Fruit fly (Drosophila melanogaster): Measurements from ENCODE around the gene PIP4K.

PIP4K gene

dm6 chr4:1196653-1197161 lies at the start of gene PIP4K:
Gene PIP4K (minus strand): TSS chr4:1196848.
- no peak for TF ChIP-seq CG9139 (GFP tag; optimal IDR thresholded peaks at IDR 0.05)
- TF ChIP-seq cyc (GFP tag; optimal IDR thresholded peaks at IDR 0.05) = peak; percentile 1
- TF ChIP-seq Ets96B (tag; optimal IDR thresholded peaks at IDR 0.05) = peak; percentile 13
- peak; percentile 97 for TF ChIP-seq dsx (GFP tag; optimal IDR thresholded peaks at IDR 0.05; ENCODE audit: poor library complexity, severe bottlenecking)
- no peak for TF ChIP-seq Sox14 (GFP tag; optimal IDR thresholded peaks at IDR 0.05)
- TF ChIP-seq CG10669 (GFP tag; optimal IDR thresholded peaks at IDR 0.05) = no peak
- TF ChIP-seq Smox (GFP tag; optimal IDR thresholded peaks at IDR 0.05) = peak; percentile 34
- peak; percentile 38 for TF ChIP-seq OdsH (GFP tag; optimal IDR thresholded peaks at IDR 0.05)
- TF ChIP-seq CG3032 (tag; optimal IDR thresholded peaks at IDR 0.05) = peak; percentile 53
- no peak for TF ChIP-seq CG16779 (tag; optimal IDR thresholded peaks at IDR 0.05)
- peak; percentile 2 for TF ChIP-seq CG8632 (GFP tag; optimal IDR thresholded peaks at IDR 0.05)

dm6 chr4:1238252-1238651 lies 41.6 kb upstream of the PIP4K start:
- TF ChIP-seq fd59A (GFP tag; optimal IDR thresholded peaks at IDR 0.05) (no peak), fkh (GFP tag; optimal IDR thresholded peaks at IDR 0.05) (no peak), svp (GFP tag) (peak; percentile 13)

- TF ChIP-seq CG32006 (GFP tag; optimal IDR thresholded peaks at IDR 0.05) (no peak), CG3919 (GFP tag; optimal IDR thresholded peaks at IDR 0.05) (no peak), CG3032 (tag; optimal IDR thresholded peaks at IDR 0.05) (no peak), Sox102F (GFP tag; optimal IDR thresholded peaks at IDR 0.05) (no peak), Blimp-1 (GFP tag; optimal IDR thresholded peaks at IDR 0.05) (no peak), CG31627 (GFP tag; optimal IDR thresholded peaks at IDR 0.05) (no peak), achi (GFP tag; optimal IDR thresholded peaks at IDR 0.05) (no peak), svp (GFP tag) (no peak), CG11294 (GFP tag; IDR thresholded peaks at IDR 0.05) (no peak), cyc (GFP tag; optimal IDR thresholded peaks at IDR 0.05) (no peak), esn (GFP tag; optimal IDR thresholded peaks at IDR 0.05) (no peak), dac (GFP tag; optimal IDR thresholded peaks at IDR 0.05) (no peak), Eip78C (GFP tag) (no peak), CG6854 (GFP tag; optimal IDR thresholded peaks at IDR 0.05) (no peak), Sox15 (GFP tag; optimal IDR thresholded peaks at IDR 0.05) (no peak), Gug (GFP tag; IDR thresholded peaks at IDR 0.05) (no peak)
Observed at dm6 chr4:1234749-1235148, 38.1 kb upstream of the PIP4K start.

DNA sequence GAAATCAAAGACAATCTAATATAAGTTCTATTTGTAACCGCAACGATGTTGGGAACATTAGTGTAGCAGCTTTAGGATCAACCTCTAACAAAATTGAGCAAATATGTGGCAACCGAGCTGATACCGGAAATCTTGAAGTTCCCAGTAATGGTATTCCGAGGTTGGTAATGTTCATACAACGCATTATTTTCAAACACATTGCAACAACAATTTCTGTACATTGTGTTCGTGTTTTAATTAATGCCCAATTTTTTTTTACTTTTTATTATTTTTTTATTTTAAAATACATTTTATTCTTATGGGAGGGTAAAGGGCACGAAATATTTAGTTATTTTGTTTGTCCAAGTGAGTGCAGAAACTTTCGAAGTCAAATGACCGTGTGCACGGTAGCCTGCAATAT lies 36.7 kb upstream of the PIP4K start:
- TF ChIP-seq CG8119 (GFP tag; IDR thresholded peaks at IDR 0.05) (no peak), svp (GFP tag) (no peak), CG6276 (GFP tag; optimal IDR thresholded peaks at IDR 0.05) (no peak), fd59A (GFP tag; optimal IDR thresholded peaks at IDR 0.05) (no peak), acj6 (GFP tag; optimal IDR thresholded peaks at IDR 0.05) (no peak), CG11762 (GFP tag; optimal IDR thresholded peaks at IDR 0.05; ENCODE audit: insufficient read depth) (no peak), Hr39 (GFP tag; optimal IDR thresholded peaks at IDR 0.05) (no peak), Eip75B (GFP tag; optimal IDR thresholded peaks at IDR 0.05) (no peak), CG8319 (GFP tag; optimal IDR thresholded peaks at IDR 0.05) (no peak), Hr4 (GFP tag; optimal IDR thresholded peaks at IDR 0.05) (no peak), Sox102F (GFP tag; optimal IDR thresholded peaks at IDR 0.05) (no peak), CG10631 (GFP tag; optimal IDR thresholded peaks at IDR 0.05) (no peak), Ets21C (GFP tag; optimal IDR thresholded peaks at IDR 0.05) (no peak)

Measured in whole organism, prepupa.